Worm (Caenorhabditis elegans) whole organism, L4/young adult: Measurements from ENCODE around the gene H03E18.2.

Source experiments
- W03F9.2 ChIP-seq: fragments of 150-350 bp; optimal IDR thresholded peaks from 2 replicates; lab custom pipeline; 2014; ENCODE audit warnings: missing biosample characterization, missing genetic modification characterization
- him-1 ChIP-seq: sonication (generic microtip); optimal IDR thresholded peaks from 2 replicates; lab custom pipeline; 2016; ENCODE audit warnings: missing genotype, missing genetic modification reagents, missing genetic modification characterization, missing compliant biosample characterization

- TF ChIP-seq him-1 (tag; lab: Kevin White, UChicago) (no peak), W03F9.2 (tag; lab: Kevin White, UChicago) (no peak)
Measured at ce11 chrX:8470126-8470772, 50.1 kb downstream of the H03E18.2 start, which contains the start of gene mec-10.
